Worm (Caenorhabditis elegans): ENCODE data around the gene H21P03.10.
A peak's percentile ranks its signal among the peaks of the same experiment; 100 is the strongest.

H21P03.10 gene

DNA sequence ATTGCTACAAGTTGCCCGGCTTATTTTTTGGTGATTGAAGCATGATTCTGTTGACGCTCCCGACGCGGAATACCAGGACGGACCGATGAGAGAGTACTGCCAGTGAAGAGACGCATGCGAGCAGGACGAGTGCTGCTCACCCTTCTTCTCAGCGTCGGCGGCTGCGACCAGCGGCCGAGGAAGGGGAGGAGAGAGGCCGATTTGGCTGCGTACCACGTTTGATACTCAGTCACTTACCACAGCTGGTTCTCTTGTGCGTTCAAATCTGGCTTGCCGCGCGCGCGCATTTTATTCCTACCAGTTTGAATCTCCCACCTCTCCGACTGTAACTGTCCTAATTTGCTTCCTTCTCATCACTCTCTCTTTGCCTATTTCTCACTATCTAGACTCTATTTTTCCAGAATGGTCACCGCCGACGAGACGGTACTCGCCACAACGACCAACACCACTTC, 23.7 kb downstream of the H21P03.10 start, which contains the start of gene mep-1 (continued):
- peak; percentile 47 for TF ChIP-seq dsc-1 (tag; optimal IDR thresholded peaks at IDR 0.05)
- peak; percentile 63 for TF ChIP-seq xbp-1 (tag; optimal IDR thresholded peaks at IDR 0.05)
- TF ChIP-seq C16A3.4 (tag; optimal IDR thresholded peaks at IDR 0.05) = peak; percentile 42
- no peak for TF ChIP-seq ets-5 (GFP tag; IDR thresholded peaks at IDR 0.05)
- TF ChIP-seq blmp-1 (tag; optimal IDR thresholded peaks at IDR 0.05) = no peak
- TF ChIP-seq nhr-28 (tag; optimal IDR thresholded peaks at IDR 0.05) = no peak
- no peak for TF ChIP-seq pax-3 (tag; optimal IDR thresholded peaks at IDR 0.05)
- peak; percentile 60 to 62 for TF ChIP-seq efl-1 (optimal IDR thresholded peaks at IDR 0.05)
- TF ChIP-seq efl-1 (GFP tag; optimal IDR thresholded peaks at IDR 0.05 in 1 of 2) = peak; percentile 47 to 92
- no peak for TF ChIP-seq zip-4 (GFP tag; optimal IDR thresholded peaks at IDR 0.05)
- no peak for TF ChIP-seq Y116A8C.19 (tag; optimal IDR thresholded peaks at IDR 0.05; ENCODE audit: borderline replicate concordance)
- TF ChIP-seq ceh-88 (GFP tag; IDR thresholded peaks at IDR 0.05) = no peak
- no peak for TF ChIP-seq elt-3 (tag; optimal IDR thresholded peaks at IDR 0.05)
- TF ChIP-seq fkh-4 (tag; optimal IDR thresholded peaks at IDR 0.05; ENCODE audit: borderline replicate concordance) = peak; percentile 28
- no peak for TF ChIP-seq sptf-1 (tag; optimal IDR thresholded peaks at IDR 0.05)
- TF ChIP-seq nhr-47 (tag; optimal IDR thresholded peaks at IDR 0.05) = peak; percentile 63
- peak; percentile 52 for TF ChIP-seq unc-86 (tag; optimal IDR thresholded peaks at IDR 0.05)
- TF ChIP-seq nhr-85 (tag) = no peak
- no peak for TF ChIP-seq unc-98 (GFP tag; IDR thresholded peaks at IDR 0.05)
- no peak for TF ChIP-seq nhr-237 (tag; optimal IDR thresholded peaks at IDR 0.05)
- TF ChIP-seq aha-1 (tag; optimal IDR thresholded peaks at IDR 0.05) = peak; percentile 33
- TF ChIP-seq lin-15B (tag; optimal IDR thresholded peaks at IDR 0.05) = peak; percentile 67
- TF ChIP-seq skn-1 (tag; optimal IDR thresholded peaks at IDR 0.05) = peak; percentile 66
- TF ChIP-seq nhr-12 (tag; optimal IDR thresholded peaks at IDR 0.05) = no peak
- no peak for TF ChIP-seq grh-1 (GFP tag; IDR thresholded peaks at IDR 0.05)
- peak; percentile 20 for TF ChIP-seq ama-1 (optimal IDR thresholded peaks at IDR 0.05)
- peak; percentile 33 for TF ChIP-seq tbx-2 (tag; optimal IDR thresholded peaks at IDR 0.05)
- TF ChIP-seq egl-13 (tag; optimal IDR thresholded peaks at IDR 0.05) = peak; percentile 49
- no peak for TF ChIP-seq sup-37 (GFP tag; optimal IDR thresholded peaks at IDR 0.05)
- TF ChIP-seq irx-1 (tag; optimal IDR thresholded peaks at IDR 0.05) = no peak
- TF ChIP-seq ceh-90 (tag; optimal IDR thresholded peaks at IDR 0.05) = no peak
- TF ChIP-seq pqm-1 (tag; optimal IDR thresholded peaks at IDR 0.05) = no peak
- peak; percentile 38; the same call in 1 of the 2 replicates for TF ChIP-seq isw-1 (GFP tag; IDR thresholded peaks at IDR 0.05)
- TF ChIP-seq mab-9 (GFP tag; IDR thresholded peaks at IDR 0.05) = no peak; the same call in 1 of the 2 replicates
- peak; percentile 61 for TF ChIP-seq nhr-19 (GFP tag; conservative IDR thresholded peaks at IDR 0.05)
- TF ChIP-seq tlp-1 (tag; optimal IDR thresholded peaks at IDR 0.05) = no peak
- no peak for TF ChIP-seq alr-1 (tag; optimal IDR thresholded peaks at IDR 0.05; ENCODE audit: borderline replicate concordance)
- TF ChIP-seq aly-2 (tag; optimal IDR thresholded peaks at IDR 0.05) = peak; percentile 8
- peak; percentile 75 for TF ChIP-seq swsn-7 (tag; optimal IDR thresholded peaks at IDR 0.05)

DNA sequence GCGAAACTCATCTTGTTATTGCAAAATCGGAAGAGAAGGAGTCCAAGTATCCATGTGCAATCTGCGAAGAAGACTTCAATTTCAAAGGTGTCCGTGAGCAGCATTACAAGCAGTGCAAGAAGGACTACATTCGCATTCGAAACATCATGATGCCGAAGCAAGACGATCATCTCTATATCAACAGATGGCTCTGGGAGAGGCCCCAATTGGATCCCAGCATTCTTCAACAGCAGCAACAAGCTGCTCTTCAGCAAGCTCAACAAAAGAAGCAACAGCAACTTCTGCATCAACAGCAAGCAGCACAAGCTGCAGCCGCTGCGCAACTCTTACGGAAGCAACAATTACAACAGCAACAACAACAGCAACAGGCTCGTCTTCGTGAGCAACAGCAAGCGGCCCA, 25.7 kb downstream of the H21P03.10 start:
- no peak for TF ChIP-seq swsn-7 (tag; optimal IDR thresholded peaks at IDR 0.05)
- peak; percentile 50 for TF ChIP-seq nhr-85 (tag)

DNA sequence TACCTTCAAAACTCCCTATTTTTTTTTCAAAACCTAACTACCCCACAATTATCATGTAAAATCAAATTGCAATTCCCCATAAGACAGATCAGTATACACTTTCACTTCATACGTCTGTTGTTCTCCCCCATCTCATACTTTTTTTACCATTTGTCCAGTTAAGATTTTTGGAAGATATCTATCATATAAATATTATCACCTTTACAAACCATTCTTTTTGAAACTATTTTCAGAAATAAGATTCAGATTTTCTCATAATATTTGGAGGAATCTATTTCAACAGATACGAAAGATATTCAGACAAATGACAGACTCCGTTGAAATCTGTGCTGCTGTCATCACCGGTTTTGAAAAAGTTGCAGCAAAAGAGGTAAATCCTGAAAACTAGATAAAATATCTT, 27.2 kb downstream of the H21P03.10 start, which contains the start of gene M04B2.2:
Gene M04B2.2, plus strand, starts transcription at position 301 of the 400 bp plus-strand sequence.
- TF ChIP-seq aly-2 (tag; optimal IDR thresholded peaks at IDR 0.05) = peak; percentile 29
- no peak for TF ChIP-seq dpl-1 (GFP tag; optimal IDR thresholded peaks at IDR 0.05)
- no peak for TF ChIP-seq irx-1 (tag; optimal IDR thresholded peaks at IDR 0.05)
- no peak for TF ChIP-seq zip-4 (GFP tag; optimal IDR thresholded peaks at IDR 0.05)
- TF ChIP-seq nhr-71 (tag; optimal IDR thresholded peaks at IDR 0.05) = peak; percentile 7
- TF ChIP-seq efl-3 (GFP tag; optimal IDR thresholded peaks at IDR 0.05) = no peak
- TF ChIP-seq nhr-28 (tag; optimal IDR thresholded peaks at IDR 0.05) = no peak
- TF ChIP-seq lin-13 (GFP tag; optimal IDR thresholded peaks at IDR 0.05) = no peak
- no peak for TF ChIP-seq ztf-4 (tag; optimal IDR thresholded peaks at IDR 0.05)
- no peak for TF ChIP-seq ztf-11 (tag; optimal IDR thresholded peaks at IDR 0.05)
- TF ChIP-seq lir-3 (tag; optimal IDR thresholded peaks at IDR 0.05; ENCODE audit: poor library complexity) = peak; percentile 7
- TF ChIP-seq sptf-1 (tag; optimal IDR thresholded peaks at IDR 0.05) = no peak
- no peak for TF ChIP-seq fos-1 (tag; optimal IDR thresholded peaks at IDR 0.05)
- TF ChIP-seq xbp-1 (tag; optimal IDR thresholded peaks at IDR 0.05) = no peak
- TF ChIP-seq mef-2 (tag; optimal IDR thresholded peaks at IDR 0.05) = no peak
- TF ChIP-seq nhr-20 (tag; optimal IDR thresholded peaks at IDR 0.05) = no peak
- TF ChIP-seq zag-1 (tag; optimal IDR thresholded peaks at IDR 0.05) = no peak
- TF ChIP-seq nhr-85 (tag) = peak; percentile 12
- peak; percentile 47 for TF ChIP-seq ama-1 (optimal IDR thresholded peaks at IDR 0.05)
- no peak for TF ChIP-seq jun-1 (tag; optimal IDR thresholded peaks at IDR 0.05)
- TF ChIP-seq nhr-47 (tag; optimal IDR thresholded peaks at IDR 0.05) = peak; percentile 20
- peak; percentile 3 for TF ChIP-seq lin-39 (tag; optimal IDR thresholded peaks at IDR 0.05)
- no peak for TF ChIP-seq unc-86 (tag; optimal IDR thresholded peaks at IDR 0.05)
- TF ChIP-seq egl-13 (tag; optimal IDR thresholded peaks at IDR 0.05) = no peak

All from whole organism, L1 larva.